Worm (Caenorhabditis elegans): ENCODE results near the gene R03H10.4.

The R03H10.4 gene

ce11 chrII:4129450-4129849, 38.9 kb downstream of the R03H10.4 start:
- TF ChIP-seq ceh-91 (GFP tag; IDR thresholded peaks at IDR 0.05) = no peak
- no peak for TF ChIP-seq mcd-1 (GFP tag; IDR thresholded peaks at IDR 0.05)
- TF ChIP-seq him-1 (tag; optimal IDR thresholded peaks at IDR 0.05) = no peak
- no peak for TF ChIP-seq ceh-79 (tag; optimal IDR thresholded peaks at IDR 0.05)
- no peak for TF ChIP-seq cebp-1 (GFP tag; IDR thresholded peaks at IDR 0.05)
- no peak for TF ChIP-seq cebp-1 (tag; optimal IDR thresholded peaks at IDR 0.05)
- no peak for TF ChIP-seq athp-1 (tag; optimal IDR thresholded peaks at IDR 0.05)
- TF ChIP-seq egl-18 (GFP tag; IDR thresholded peaks at IDR 0.05) = no peak
- no peak for TF ChIP-seq F10E7.11 (tag; optimal IDR thresholded peaks at IDR 0.05)

ce11 chrII:4125239-4125638, 43.1 kb downstream of the R03H10.4 start:
- TF ChIP-seq chd-7 (tag; optimal IDR thresholded peaks at IDR 0.05) (no peak), Y53G8AR.9 (GFP tag; conservative IDR thresholded peaks at IDR 0.05) (no peak), mxl-1 (tag; optimal IDR thresholded peaks at IDR 0.05) (no peak), ztf-3 (GFP tag; optimal IDR thresholded peaks at IDR 0.05) (no peak), sptf-2 (GFP tag; optimal IDR thresholded peaks at IDR 0.05) (no peak), ztf-25 (GFP tag; IDR thresholded peaks at IDR 0.05) (no peak), hmg-1.2 (GFP tag; IDR thresholded peaks at IDR 0.05) (no peak), snpc-4 (GFP tag; optimal IDR thresholded peaks at IDR 0.05) (no peak), snpc-4 (tag; optimal IDR thresholded peaks at IDR 0.05) (no peak), K12H6.12 (tag; optimal IDR thresholded peaks at IDR 0.05) (no peak), sea-2 (GFP tag; IDR thresholded peaks at IDR 0.05) (no peak)

- TF ChIP-seq madf-6 (GFP tag; IDR thresholded peaks at IDR 0.05) = peak; percentile 62
- no peak for TF ChIP-seq Y95B8A.8 (GFP tag; IDR thresholded peaks at IDR 0.05)
- no peak for TF ChIP-seq attf-3 (GFP tag; conservative IDR thresholded peaks at IDR 0.05)
- peak; percentile 52 for TF ChIP-seq efl-1 (GFP tag; optimal IDR thresholded peaks at IDR 0.05)
These were observed 45.4 kb downstream of the R03H10.4 start for ce11 chrII:4122899-4123298.

- no peak for TF ChIP-seq rcor-1 (GFP tag; IDR thresholded peaks at IDR 0.05)
- TF ChIP-seq F33H1.4 (GFP tag; IDR thresholded peaks at IDR 0.05) = no peak
- TF ChIP-seq lsy-27 (tag; optimal IDR thresholded peaks at IDR 0.05; ENCODE audit: borderline replicate concordance, insufficient read depth) = no peak
- TF ChIP-seq Y53G8AR.9 (GFP tag; conservative IDR thresholded peaks at IDR 0.05) = no peak
- TF ChIP-seq nfya-2 (GFP tag; IDR thresholded peaks at IDR 0.05) = no peak
- TF ChIP-seq unc-130 (GFP tag; optimal IDR thresholded peaks at IDR 0.05) = no peak
- no peak for TF ChIP-seq ceh-100 (GFP tag; IDR thresholded peaks at IDR 0.05)
- no peak for TF ChIP-seq T07F8.4 (tag; optimal IDR thresholded peaks at IDR 0.05)
- no peak for TF ChIP-seq F57A8.1 (GFP tag; optimal IDR thresholded peaks at IDR 0.05)
- TF ChIP-seq somi-1 (GFP tag; optimal IDR thresholded peaks at IDR 0.05) = no peak
- TF ChIP-seq nfyb-1 (GFP tag; IDR thresholded peaks at IDR 0.05) = no peak
- TF ChIP-seq repo-1 (tag; optimal IDR thresholded peaks at IDR 0.05) = no peak
- no peak for TF ChIP-seq cebp-1 (GFP tag; IDR thresholded peaks at IDR 0.05)
- no peak for TF ChIP-seq cebp-1 (tag; optimal IDR thresholded peaks at IDR 0.05)
- TF ChIP-seq ztf-3 (GFP tag; optimal IDR thresholded peaks at IDR 0.05) = no peak
- TF ChIP-seq lir-1 (GFP tag; conservative IDR thresholded peaks at IDR 0.05) = no peak
- TF ChIP-seq D2030.7 (GFP tag; IDR thresholded peaks at IDR 0.05) = no peak
These were observed 49.8 kb downstream of the R03H10.4 start for ce11 chrII:4118508-4118907.
